Worm (Caenorhabditis elegans) whole organism, L4 larva: ENCODE results near the gene Y53G8AM.6.

Experiments
- F10B5.3 ChIP-seq: sonication (generic microtip); optimal IDR thresholded peaks from 2 replicates; lab custom pipeline; 2016; ENCODE audit warnings: mild to moderate bottlenecking, missing genetic modification characterization, missing compliant biosample characterization
- F37D6.2 ChIP-seq: sonication (generic microtip); optimal IDR thresholded peaks from 2 replicates; lab custom pipeline; 2016; ENCODE audit warnings: mild to moderate bottlenecking, missing genetic modification characterization, missing compliant biosample characterization
- Y48G9A.11 ChIP-seq: fragments of 200-800 bp; sonication (Bioruptor generic); IDR thresholded peaks from 2 replicates; pipeline ENCODE4 v1.3.6; 2022; ENCODE audit warnings: missing genetic modification reagents, missing genetic modification characterization, missing compliant biosample characterization
- Y75B8A.6 ChIP-seq: fragments of 200-800 bp; sonication (Bioruptor generic); IDR thresholded peaks from 2 replicates; pipeline ENCODE4 v1.3.6; 2022; ENCODE audit warnings: missing genetic modification reagents, missing genetic modification characterization, missing compliant biosample characterization
- ZK337.2 ChIP-seq: fragments of 200-800 bp; sonication (Bioruptor generic); IDR thresholded peaks from 2 replicates; pipeline ENCODE4 v1.3.6; 2022; ENCODE audit warnings: missing genetic modification reagents, missing genetic modification characterization, missing compliant biosample characterization
- aha-1 ChIP-seq: fragments of 150-350 bp; peaks from one replicate; lab custom pipeline; 2014; ENCODE audit warnings: missing biosample characterization, missing genetic modification characterization
- ceh-20 ChIP-seq: fragments of 200-800 bp; sonication (Bioruptor generic); IDR thresholded peaks from 2 replicates; pipeline ENCODE4 v1.3.6; 2022; ENCODE audit warnings: missing genetic modification reagents, missing genetic modification characterization, missing compliant biosample characterization
- ctbp-1 ChIP-seq: fragments of 200-800 bp; sonication (Bioruptor generic); IDR thresholded peaks from 2 replicates; pipeline ENCODE4 v1.3.6; 2022; ENCODE audit warnings: missing genetic modification reagents, missing genetic modification characterization, missing compliant biosample characterization
- daf-16 ChIP-seq, 3 experiments: sonication (generic microtip); optimal IDR thresholded peaks; 2 replicates each; lab custom pipeline; 2016 to 2017; ENCODE audit warnings: missing genetic modification characterization in 3 of 3, missing genetic modification reagents in 3 of 3, mild to moderate bottlenecking in 2 of 3, missing compliant biosample characterization in 2 of 3, missing biosample characterization in 1 of 3, moderate library complexity in 1 of 3
- daf-8 ChIP-seq: fragments of 200-800 bp; sonication (Bioruptor generic); IDR thresholded peaks from 2 replicates; pipeline ENCODE4 v1.3.6; 2022; ENCODE audit warnings: missing genetic modification characterization, missing compliant biosample characterization
- dmd-6 ChIP-seq: fragments of 200-800 bp; sonication (Bioruptor generic); IDR thresholded peaks from 2 replicates; pipeline ENCODE4 v1.3.6; 2022; ENCODE audit warnings: missing genetic modification reagents, missing genetic modification characterization, missing compliant biosample characterization
- dmd-8 ChIP-seq: fragments of 200-800 bp; sonication (Bioruptor generic); IDR thresholded peaks from 2 replicates; pipeline ENCODE4 v1.3.6; 2022; ENCODE audit warnings: missing genetic modification characterization, missing compliant biosample characterization
- dpl-1 ChIP-seq: fragments of 150-350 bp; optimal IDR thresholded peaks from 2 replicates; lab custom pipeline; 2014; ENCODE audit warnings: missing biosample characterization, missing genetic modification reagents, missing genetic modification characterization
- duxl-1 ChIP-seq: sonication (generic microtip); optimal IDR thresholded peaks from 2 replicates; lab custom pipeline; 2016; ENCODE audit warnings: mild to moderate bottlenecking, missing genetic modification characterization, moderate library complexity, missing compliant biosample characterization; ENCODE audit not compliant: poor library complexity
- dve-1 ChIP-seq: sonication (generic microtip); optimal IDR thresholded peaks from 2 replicates; lab custom pipeline; 2017; ENCODE audit warnings: antibody characterized with exemption, mild to moderate bottlenecking, missing genetic modification characterization, missing compliant biosample characterization; ENCODE audit not compliant: insufficient read depth
- egl-43 ChIP-seq: fragments of 200-800 bp; sonication (Bioruptor generic); IDR thresholded peaks from 2 replicates; pipeline ENCODE4 v1.3.6; 2022; ENCODE audit warnings: missing genetic modification reagents, missing genetic modification characterization, missing compliant biosample characterization
- hif-1 ChIP-seq, 2 experiments: sonication (generic microtip); optimal IDR thresholded peaks; 2 replicates each; lab custom pipeline; 2016 to 2017; ENCODE audit warnings: missing compliant biosample characterization in 2 of 2, missing genetic modification characterization in 2 of 2, missing genetic modification reagents in 2 of 2, missing genotype in 2 of 2, mild to moderate bottlenecking in 1 of 2
- hlh-11 ChIP-seq: fragments of 200-800 bp; sonication (Bioruptor generic); optimal IDR thresholded peaks from 2 replicates; lab custom pipeline; 2018; ENCODE audit warnings: mild to moderate bottlenecking, missing genetic modification characterization, missing compliant biosample characterization
- hlh-30 ChIP-seq: sonication (generic microtip); optimal IDR thresholded peaks from 2 replicates; lab custom pipeline; 2017; ENCODE audit warnings: antibody characterized with exemption, mild to moderate bottlenecking, missing genetic modification characterization, missing compliant biosample characterization; ENCODE audit not compliant: insufficient read depth
- hmg-1.1 ChIP-seq: fragments of 200-800 bp; sonication (Bioruptor generic); IDR thresholded peaks from 2 replicates; pipeline ENCODE4 v1.3.6; 2022; ENCODE audit warnings: missing genetic modification reagents, missing genetic modification characterization, missing compliant biosample characterization
- jun-1 ChIP-seq: fragments of 150-350 bp; optimal IDR thresholded peaks from 2 replicates; lab custom pipeline; 2014; ENCODE audit warnings: missing biosample characterization, missing genetic modification reagents, missing genetic modification characterization
- lin-13 ChIP-seq: fragments of 150-350 bp; optimal IDR thresholded peaks from 2 replicates; lab custom pipeline; 2014; ENCODE audit warnings: missing biosample characterization, missing genetic modification reagents, missing genetic modification characterization
- lin-38 ChIP-seq: fragments of 200-800 bp; sonication (Bioruptor generic); IDR thresholded peaks from 2 replicates; pipeline ENCODE4 v1.3.6; 2022; ENCODE audit warnings: missing genetic modification reagents, missing genetic modification characterization, missing compliant biosample characterization
- lsy-2 ChIP-seq, 2 experiments: fragments of 150-350 bp in 1 of 2; sonication (generic microtip) in 1 of 2; optimal IDR thresholded peaks; 2 replicates each; lab custom pipeline; 2014 to 2017; ENCODE audit warnings: missing biosample characterization in 2 of 2, missing genetic modification characterization in 2 of 2
- madf-9 ChIP-seq: fragments of 200-800 bp; sonication (Bioruptor generic); conservative IDR thresholded peaks from 2 replicates; pipeline ENCODE4 v1.3.6; 2022; ENCODE audit warnings: missing genetic modification reagents, missing genetic modification characterization, missing compliant biosample characterization
- mdl-1 ChIP-seq, 2 experiments: fragments of 150-350 bp in 1 of 2; sonication (generic microtip) in 1 of 2; optimal IDR thresholded peaks; 2 replicates each; lab custom pipeline; 2014 to 2017; ENCODE audit warnings: missing biosample characterization in 2 of 2, missing genetic modification characterization in 2 of 2
- mep-1 ChIP-seq: fragments of 150-350 bp; sonication (generic microtip); optimal IDR thresholded peaks from 3 replicates; lab custom pipeline; 2014; ENCODE audit warnings: missing biosample characterization, missing genetic modification characterization
- mes-2 ChIP-seq: sonication (generic microtip); optimal IDR thresholded peaks from 2 replicates; lab custom pipeline; 2016; ENCODE audit warnings: missing genotype, mild to moderate bottlenecking, missing genetic modification characterization, missing compliant biosample characterization; ENCODE audit not compliant: poor library complexity, severe bottlenecking
- mxl-2 ChIP-seq: fragments of 200-800 bp; sonication (Bioruptor generic); conservative IDR thresholded peaks from 2 replicates; pipeline ENCODE4 v1.3.6; 2022; ENCODE audit warnings: missing genetic modification reagents, missing genetic modification characterization, missing compliant biosample characterization
- nhr-10 ChIP-seq: fragments of 150-350 bp; optimal IDR thresholded peaks from 2 replicates; lab custom pipeline; 2014; ENCODE audit warnings: missing biosample characterization, missing genetic modification characterization
- nhr-102 ChIP-seq: sonication (generic microtip); optimal IDR thresholded peaks from 2 replicates; lab custom pipeline; 2016; ENCODE audit warnings: mild to moderate bottlenecking, missing genetic modification characterization, moderate library complexity, missing compliant biosample characterization
- nhr-25 ChIP-seq: sonication (generic microtip); optimal IDR thresholded peaks from 2 replicates; lab custom pipeline; 2017; ENCODE audit warnings: missing genetic modification characterization, mild to moderate bottlenecking, missing compliant biosample characterization, antibody characterized with exemption, moderate library complexity, borderline replicate concordance; ENCODE audit not compliant: insufficient read depth
- nhr-28 ChIP-seq: fragments of 150-350 bp; optimal IDR thresholded peaks from 2 replicates; lab custom pipeline; 2014; ENCODE audit warnings: missing biosample characterization, missing genetic modification characterization
- nhr-48 ChIP-seq: sonication (generic microtip); optimal IDR thresholded peaks from 2 replicates; lab custom pipeline; 2016; ENCODE audit warnings: mild to moderate bottlenecking, missing genetic modification characterization, missing compliant biosample characterization
- nhr-76 ChIP-seq: fragments of 150-350 bp; optimal IDR thresholded peaks from 2 replicates; lab custom pipeline; 2014; ENCODE audit warnings: missing biosample characterization, missing genetic modification characterization
- nhr-77 ChIP-seq: fragments of 150-350 bp; optimal IDR thresholded peaks from 2 replicates; lab custom pipeline; 2014; ENCODE audit warnings: missing biosample characterization, missing genetic modification characterization
- pha-4 ChIP-seq, 2 experiments: fragments of 150-350 bp in 1 of 2; fragments of 200-800 bp in 1 of 2; sonication (Bioruptor generic) in 1 of 2; IDR thresholded peaks in 1 of 2; optimal IDR thresholded peaks in 1 of 2; 2 replicates each; pipeline versions ENCODE4 v1.3.6 to Lab custom; 2014 to 2022; ENCODE audit warnings: missing genetic modification characterization in 2 of 2, missing genetic modification reagents in 2 of 2, missing biosample characterization in 1 of 2, missing compliant biosample characterization in 1 of 2
- rbr-2 ChIP-seq: sonication (generic microtip); optimal IDR thresholded peaks from 2 replicates; lab custom pipeline; 2016; ENCODE audit warnings: missing genotype, missing genetic modification characterization, missing compliant biosample characterization
- saeg-2 ChIP-seq: fragments of 200-800 bp; sonication (Bioruptor generic); IDR thresholded peaks from 2 replicates; pipeline ENCODE4 v1.3.6; 2022; ENCODE audit warnings: missing genetic modification reagents, missing genetic modification characterization, missing compliant biosample characterization
- set-16 ChIP-seq: fragments of 200-800 bp; sonication (Bioruptor generic); IDR thresholded peaks from 2 replicates; pipeline ENCODE4 v1.3.6; 2022; ENCODE audit warnings: missing genetic modification reagents, missing genetic modification characterization, missing compliant biosample characterization
- spr-1 ChIP-seq: sonication (generic microtip); optimal IDR thresholded peaks from 2 replicates; lab custom pipeline; 2016; ENCODE audit warnings: mild to moderate bottlenecking, missing genetic modification characterization, missing compliant biosample characterization
- unc-62 ChIP-seq, 3 experiments: fragments of 150-350 bp in 1 of 3; sonication (generic microtip); optimal IDR thresholded peaks in 2 of 3; peaks in 1 of 3; 1 replicate in 1 of 3; 2 replicates in 2 of 3; lab custom pipeline; 2014 to 2017; ENCODE audit warnings: missing biosample characterization in 3 of 3, missing genetic modification characterization in 3 of 3, missing genetic modification reagents in 3 of 3, missing genotype in 1 of 3
- vab-7 ChIP-seq: fragments of 200-800 bp; sonication (Bioruptor generic); IDR thresholded peaks from 2 replicates; pipeline ENCODE4 v1.3.6; 2022; ENCODE audit warnings: missing genetic modification reagents, missing genetic modification characterization, missing compliant biosample characterization
- zfp-3 ChIP-seq: fragments of 200-800 bp; sonication (Bioruptor generic); conservative IDR thresholded peaks from 2 replicates; pipeline ENCODE4 v1.3.6; 2022; ENCODE audit warnings: missing genetic modification reagents, missing genetic modification characterization, missing compliant biosample characterization
- zip-2 ChIP-seq: fragments of 150-350 bp; optimal IDR thresholded peaks from 2 replicates; lab custom pipeline; 2014; ENCODE audit warnings: missing biosample characterization, missing genetic modification characterization

Y53G8AM.6 gene

DNA sequence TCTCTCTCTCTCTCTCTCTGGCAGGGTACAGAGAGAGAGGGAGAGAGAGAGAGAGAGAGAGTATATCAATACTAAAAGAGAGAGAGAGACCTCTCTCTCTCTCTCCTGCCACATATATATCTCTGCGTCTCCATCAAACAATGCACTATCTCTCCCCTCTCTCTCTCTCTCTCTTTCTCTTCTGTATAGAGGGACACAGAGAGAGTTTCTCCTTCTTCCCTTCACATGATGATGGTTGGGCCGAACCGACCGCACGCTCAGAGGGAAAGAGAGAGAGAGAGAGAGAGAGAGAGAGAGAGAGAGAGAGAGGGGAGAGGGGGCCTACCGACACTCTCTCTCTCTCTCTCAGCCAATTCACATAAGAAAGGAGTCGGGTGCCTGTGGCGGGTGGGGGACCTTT lies 12.1 kb upstream of the Y53G8AM.6 start:
- peak; percentile 58 for TF ChIP-seq aha-1 (tag; lab: Kevin White, UChicago)
- 0 out of 2 replicates have a peak, but pooled peaks have one; percentile 20 for TF ChIP-seq madf-9 (GFP tag; lab: Robert Waterston, UW)
- TF ChIP-seq mep-1 (tag; lab: Kevin White, UChicago), result peak; percentile 84
- peak; percentile 0 for TF ChIP-seq jun-1 (tag; lab: Kevin White, UChicago)
- TF ChIP-seq ceh-20 (GFP tag; lab: Robert Waterston, UW), result peak; percentile 35; the same call in 1 of the 2 replicates
- peak; percentile 27 for TF ChIP-seq nhr-102
- peak in 1 of 2 experiments; percentile 76 for TF ChIP-seq mdl-1 (tag; optimal IDR thresholded peaks at IDR 0.05; lab: Kevin White, UChicago)
- TF ChIP-seq nhr-48 (tag; lab: Kevin White, UChicago), result peak; percentile 49
- TF ChIP-seq Y75B8A.6 (GFP tag; lab: Robert Waterston, UW), result no peak
- TF ChIP-seq duxl-1 (tag; lab: Kevin White, UChicago), result no peak
- TF ChIP-seq nhr-10, result no peak
- TF ChIP-seq nhr-28, result peak; percentile 52
- TF ChIP-seq mes-2 (tag; lab: Kevin White, UChicago), result peak; percentile 31
- peak; percentile 7 for TF ChIP-seq F10B5.3 (tag; lab: Kevin White, UChicago)
- TF ChIP-seq dpl-1 (GFP tag; lab: Kevin White, UChicago), result peak; percentile 30
- TF ChIP-seq set-16 (GFP tag; lab: Robert Waterston, UW), result peak; percentile 95
- 0 out of 2 replicates have a peak, but pooled peaks have one; percentile 46 for TF ChIP-seq mxl-2 (GFP tag; lab: Robert Waterston, UW)
- no peak for TF ChIP-seq Y48G9A.11 (GFP tag; lab: Robert Waterston, UW)
- no peak for TF ChIP-seq ZK337.2 (GFP tag; lab: Robert Waterston, UW)
- TF ChIP-seq dmd-6 (GFP tag; lab: Robert Waterston, UW), result peak; percentile 63
- peak; percentile 50 for TF ChIP-seq rbr-2 (tag; lab: Kevin White, UChicago)
- no peak for TF ChIP-seq nhr-77 (tag; lab: Kevin White, UChicago)
- TF ChIP-seq saeg-2 (GFP tag; lab: Robert Waterston, UW), result no peak
- TF ChIP-seq ctbp-1 (GFP tag; lab: Robert Waterston, UW), result 0 out of 2 replicates have a peak, but pooled peaks have one; percentile 36
- peak; percentile 73 for TF ChIP-seq nhr-25 (tag; lab: Kevin White, UChicago)
- TF ChIP-seq zfp-3 (GFP tag; lab: Robert Waterston, UW), result no peak
- peak; percentile 24 for TF ChIP-seq F37D6.2 (tag; lab: Kevin White, UChicago)
- no peak for TF ChIP-seq daf-8 (GFP tag; lab: Robert Waterston, UW)
- peak; percentile 82 for TF ChIP-seq hlh-11
- TF ChIP-seq vab-7 (GFP tag; lab: Robert Waterston, UW), result no peak
- no peak for TF ChIP-seq dmd-8
- TF ChIP-seq zip-2 (tag; lab: Kevin White, UChicago), result peak; percentile 31
- TF ChIP-seq lin-13 (GFP tag; lab: Kevin White, UChicago), result peak; percentile 35
- TF ChIP-seq hlh-30 (tag; lab: Kevin White, UChicago), result peak; percentile 85
- peak; percentile 31 for TF ChIP-seq spr-1
- peak in 1 of 2 experiments; percentile 31 for TF ChIP-seq hif-1 (tag; optimal IDR thresholded peaks at IDR 0.05; lab: Kevin White, UChicago)
- peak in 1 of 2 experiments; percentile 79 for TF ChIP-seq lsy-2 (tag; optimal IDR thresholded peaks at IDR 0.05; lab: Kevin White, UChicago)
- peak in 1 of 2 experiments; percentile 59 for TF ChIP-seq daf-16 (GFP tag; optimal IDR thresholded peaks at IDR 0.05; lab: Kevin White, UChicago)
- TF ChIP-seq daf-16 (tag; optimal IDR thresholded peaks at IDR 0.05; lab: Kevin White, UChicago), result peak; percentile 23
- 0 out of 2 replicates have a peak, but pooled peaks have one; percentile 54 for TF ChIP-seq egl-43 (GFP tag; lab: Robert Waterston, UW)
- peak; percentile 35 for TF ChIP-seq lin-38 (GFP tag; lab: Robert Waterston, UW)
- TF ChIP-seq hmg-1.1 (GFP tag; lab: Robert Waterston, UW), result peak; percentile 68
- peak; percentile 78 for TF ChIP-seq dve-1 (tag; lab: Kevin White, UChicago)
- peak in 1 of 2 experiments; percentile 38 for TF ChIP-seq unc-62 (GFP tag; optimal IDR thresholded peaks at IDR 0.05 in 1 of 2; lab: Kevin White, UChicago)
- no peak for TF ChIP-seq unc-62 (tag; optimal IDR thresholded peaks at IDR 0.05; lab: Kevin White, UChicago)
- no peak for TF ChIP-seq nhr-76 (tag; lab: Kevin White, UChicago)
- peak; percentile 73; the same call in 1 of the 2 replicates for TF ChIP-seq pha-4 (GFP tag; IDR thresholded peaks at IDR 0.05; lab: Robert Waterston, UW)
- no peak for TF ChIP-seq pha-4 (tag; optimal IDR thresholded peaks at IDR 0.05; lab: Kevin White, UChicago)
- TF ChIP-seq, all 104 proteins: peak for 33
